Worm (Caenorhabditis elegans): ENCODE results near the gene sdc-3.

The sdc-3 gene

DNA sequence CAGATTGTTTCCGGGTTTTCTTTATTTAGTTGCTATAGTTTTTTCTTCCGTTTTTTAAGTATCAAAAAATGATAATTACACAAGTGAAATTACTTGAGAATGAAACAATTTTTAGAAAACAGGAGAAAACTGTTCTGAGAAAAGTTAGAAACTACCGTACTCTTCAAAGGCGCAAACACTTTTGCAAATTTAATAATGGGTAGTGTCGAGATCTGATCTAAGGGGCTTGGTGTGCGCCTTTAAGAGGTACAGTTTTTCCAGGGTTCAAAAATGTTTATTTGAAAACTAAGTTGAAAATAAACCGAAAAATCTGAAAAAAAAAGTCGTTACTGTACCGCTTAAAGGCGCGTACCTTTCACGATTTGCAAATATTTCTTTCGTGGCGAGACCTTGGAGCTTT, 12.6 kb upstream of the sdc-3 start:
- no peak for TF ChIP-seq klf-2 (GFP tag; conservative IDR thresholded peaks at IDR 0.05)

DNA sequence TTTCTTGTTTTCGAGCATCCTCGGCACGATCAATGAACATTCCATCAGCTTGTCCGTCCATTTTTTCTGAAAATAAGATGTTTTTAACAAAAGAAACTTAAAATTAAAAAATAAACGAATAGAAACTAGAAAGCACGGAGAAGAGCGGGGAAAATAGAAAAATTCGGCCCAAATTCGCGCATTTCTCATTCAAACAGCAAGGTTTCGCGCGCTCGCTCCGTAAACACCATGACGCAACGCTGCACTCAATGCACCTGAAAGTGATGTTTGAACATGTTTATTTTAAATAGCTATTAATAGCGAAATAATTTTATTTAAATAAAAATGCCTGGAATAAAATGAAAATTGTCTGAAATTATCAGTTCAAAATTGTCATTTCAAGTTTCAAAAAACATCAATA, 11.5 kb upstream of the sdc-3 start, which contains the start of the genes mcm-3 and C25D7.15:
mcm-3 (minus strand) TSS at position 66 of the 400 bp plus-strand sequence.
C25D7.15 (plus strand) TSS at position 275 of the 400 bp plus-strand sequence.
- no peak for TF ChIP-seq flt-1 (GFP tag; IDR thresholded peaks at IDR 0.05)
- TF ChIP-seq ztf-29 (GFP tag; IDR thresholded peaks at IDR 0.05) = no peak
- TF ChIP-seq klf-2 (GFP tag; conservative IDR thresholded peaks at IDR 0.05) = no peak
- no peak for TF ChIP-seq cog-1 (tag; optimal IDR thresholded peaks at IDR 0.05)
- no peak for TF ChIP-seq T22C8.4 (GFP tag; IDR thresholded peaks at IDR 0.05)
- no peak for TF ChIP-seq ref-1 (GFP tag; conservative IDR thresholded peaks at IDR 0.05)
- TF ChIP-seq ztf-23 (GFP tag; IDR thresholded peaks at IDR 0.05) = no peak
- no peak for TF ChIP-seq med-1 (GFP tag; optimal IDR thresholded peaks at IDR 0.05; ENCODE audit: insufficient read depth)
- no peak for TF ChIP-seq tab-1 (GFP tag; IDR thresholded peaks at IDR 0.05)

DNA sequence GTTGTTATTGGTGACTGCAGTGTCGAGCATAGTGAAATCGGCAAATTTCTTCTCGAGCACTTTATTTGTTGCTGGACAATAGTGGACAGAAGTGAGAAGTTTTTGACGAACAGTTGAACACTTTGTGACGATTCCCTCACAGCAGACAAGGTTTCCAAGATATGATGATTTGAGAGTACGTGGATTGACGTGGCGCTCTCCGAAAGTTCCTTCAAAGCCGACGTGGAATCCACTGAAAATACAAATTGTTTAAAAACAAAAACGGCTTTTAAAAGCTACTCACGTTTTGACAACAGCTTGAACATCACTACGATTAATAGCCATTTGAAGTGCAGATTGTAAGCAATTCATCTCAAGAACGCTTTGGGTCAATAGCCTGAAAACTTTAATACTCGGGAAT, 11.0 kb upstream of the sdc-3 start:
- no peak for TF ChIP-seq ref-1 (GFP tag; conservative IDR thresholded peaks at IDR 0.05)
- no peak for TF ChIP-seq flt-1 (GFP tag; IDR thresholded peaks at IDR 0.05)
- no peak for TF ChIP-seq klf-2 (GFP tag; conservative IDR thresholded peaks at IDR 0.05)
- no peak for TF ChIP-seq tab-1 (GFP tag; IDR thresholded peaks at IDR 0.05)
- no peak for TF ChIP-seq ztf-23 (GFP tag; IDR thresholded peaks at IDR 0.05)
- no peak for TF ChIP-seq med-1 (GFP tag; optimal IDR thresholded peaks at IDR 0.05; ENCODE audit: insufficient read depth)
- TF ChIP-seq T22C8.4 (GFP tag; IDR thresholded peaks at IDR 0.05) = no peak
- TF ChIP-seq ztf-29 (GFP tag; IDR thresholded peaks at IDR 0.05) = no peak
- TF ChIP-seq cog-1 (tag; optimal IDR thresholded peaks at IDR 0.05) = no peak

DNA sequence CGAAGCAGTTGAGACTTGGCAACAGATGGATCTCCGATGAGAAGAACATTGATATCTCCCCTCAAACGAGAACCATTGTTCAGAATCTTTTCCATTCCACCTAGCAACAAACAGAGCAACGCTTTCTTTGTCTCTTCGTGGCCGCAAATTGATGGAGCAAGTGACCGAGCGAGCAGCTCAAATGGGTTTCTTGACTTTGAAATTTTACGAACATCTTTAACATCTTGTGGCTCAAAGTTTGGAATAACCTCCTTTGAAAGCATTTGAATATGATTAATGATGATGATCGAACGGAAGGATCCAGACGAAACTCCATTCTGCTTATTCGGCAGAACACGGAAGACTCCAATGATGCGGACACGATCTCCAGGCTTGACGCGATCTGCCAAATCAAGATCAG, 10.4 kb upstream of the sdc-3 start:
- no peak for TF ChIP-seq med-1 (GFP tag; optimal IDR thresholded peaks at IDR 0.05; ENCODE audit: insufficient read depth)
- no peak for TF ChIP-seq flt-1 (GFP tag; IDR thresholded peaks at IDR 0.05)
- no peak for TF ChIP-seq ref-1 (GFP tag; conservative IDR thresholded peaks at IDR 0.05)
- TF ChIP-seq tab-1 (GFP tag; IDR thresholded peaks at IDR 0.05) = no peak
- no peak for TF ChIP-seq T22C8.4 (GFP tag; IDR thresholded peaks at IDR 0.05)

DNA sequence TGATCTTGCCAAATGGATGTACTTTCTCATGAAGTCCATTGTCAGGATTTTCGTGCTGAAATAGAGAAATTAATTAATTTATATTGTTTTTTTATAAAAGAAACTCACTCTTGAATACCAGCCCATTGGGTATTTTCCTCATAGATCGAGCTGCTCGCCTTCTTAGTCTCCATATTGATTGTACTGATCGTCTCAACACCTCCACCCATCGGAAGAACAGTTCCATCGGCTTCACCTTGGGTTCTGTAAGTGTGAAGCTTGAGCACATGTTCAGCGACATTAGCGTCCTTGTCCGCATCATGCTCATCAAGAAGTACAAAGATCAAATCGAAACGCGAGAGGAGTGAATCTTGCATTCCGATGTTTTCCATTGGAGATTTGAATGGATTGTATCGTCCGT, 9.7 kb upstream of the sdc-3 start:
- TF ChIP-seq klf-2 (GFP tag; conservative IDR thresholded peaks at IDR 0.05) (no peak), flt-1 (GFP tag; IDR thresholded peaks at IDR 0.05) (no peak), tab-1 (GFP tag; IDR thresholded peaks at IDR 0.05) (no peak), ztf-29 (GFP tag; IDR thresholded peaks at IDR 0.05) (no peak), med-1 (GFP tag; optimal IDR thresholded peaks at IDR 0.05; ENCODE audit: insufficient read depth) (no peak), ref-1 (GFP tag; conservative IDR thresholded peaks at IDR 0.05) (no peak), T22C8.4 (GFP tag; IDR thresholded peaks at IDR 0.05) (no peak), ztf-23 (GFP tag; IDR thresholded peaks at IDR 0.05) (no peak), cog-1 (tag; optimal IDR thresholded peaks at IDR 0.05) (no peak)

DNA sequence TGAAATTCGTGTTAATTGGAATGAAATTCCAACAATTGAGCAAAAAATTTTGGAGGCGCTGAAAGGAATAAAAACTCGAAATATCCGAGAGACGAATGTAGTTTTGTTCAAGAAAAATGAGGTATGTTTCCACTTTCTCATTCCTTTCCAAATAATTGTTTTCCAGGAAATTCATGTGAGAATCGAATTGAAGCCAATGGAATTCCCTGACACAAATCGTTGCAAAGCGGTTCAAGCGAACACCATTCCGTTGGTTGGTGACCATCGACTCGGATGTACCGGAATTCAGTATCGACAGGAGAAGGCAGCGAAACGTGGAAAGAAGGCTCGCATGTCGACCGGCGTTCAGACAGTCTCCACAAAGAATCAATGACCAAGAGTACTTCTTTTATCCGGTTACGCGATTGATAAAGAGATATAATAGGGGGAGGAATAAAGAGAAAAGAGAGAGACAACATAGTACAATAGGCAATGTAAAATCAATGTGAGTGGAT, 8.4 kb upstream of the sdc-3 start:
- no peak for TF ChIP-seq ztf-29 (GFP tag; IDR thresholded peaks at IDR 0.05)
- TF ChIP-seq ref-1 (GFP tag; conservative IDR thresholded peaks at IDR 0.05) = no peak
- TF ChIP-seq flt-1 (GFP tag; IDR thresholded peaks at IDR 0.05) = no peak
- TF ChIP-seq cog-1 (tag; optimal IDR thresholded peaks at IDR 0.05) = no peak
- no peak for TF ChIP-seq T22C8.4 (GFP tag; IDR thresholded peaks at IDR 0.05)
- no peak for TF ChIP-seq ztf-23 (GFP tag; IDR thresholded peaks at IDR 0.05)

DNA sequence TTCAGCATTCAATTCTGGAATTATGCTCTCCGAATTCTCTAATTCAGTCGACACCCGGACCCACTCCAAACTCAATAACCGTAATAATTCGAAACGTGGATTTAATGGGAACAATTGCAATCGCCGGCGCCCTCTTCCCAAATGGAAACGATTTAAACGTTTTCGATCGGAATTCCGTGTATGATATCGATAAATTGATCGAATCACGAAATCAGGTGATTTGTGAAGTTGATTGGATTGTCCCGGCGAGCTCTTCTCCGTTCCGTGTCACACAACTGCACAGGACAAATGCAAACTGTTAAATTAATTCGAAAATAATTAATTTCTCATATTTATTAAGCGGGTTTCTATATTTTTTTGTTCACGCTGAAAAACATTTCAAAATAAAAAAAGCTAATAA, 7.9 kb upstream of the sdc-3 start, which contains the start of gene C25D7.16:
C25D7.16 (plus strand) TSS at position 301 of the 400 bp plus-strand sequence.
- TF ChIP-seq cog-1 (tag; optimal IDR thresholded peaks at IDR 0.05) = no peak
- TF ChIP-seq flt-1 (GFP tag; IDR thresholded peaks at IDR 0.05) = no peak
- TF ChIP-seq T22C8.4 (GFP tag; IDR thresholded peaks at IDR 0.05) = no peak
- TF ChIP-seq ref-1 (GFP tag; conservative IDR thresholded peaks at IDR 0.05) = no peak
- TF ChIP-seq klf-2 (GFP tag; conservative IDR thresholded peaks at IDR 0.05) = no peak
- no peak for TF ChIP-seq ztf-23 (GFP tag; IDR thresholded peaks at IDR 0.05)
- no peak for TF ChIP-seq ztf-29 (GFP tag; IDR thresholded peaks at IDR 0.05)
- TF ChIP-seq med-1 (GFP tag; optimal IDR thresholded peaks at IDR 0.05; ENCODE audit: insufficient read depth) = no peak
- no peak for TF ChIP-seq tab-1 (GFP tag; IDR thresholded peaks at IDR 0.05)

DNA sequence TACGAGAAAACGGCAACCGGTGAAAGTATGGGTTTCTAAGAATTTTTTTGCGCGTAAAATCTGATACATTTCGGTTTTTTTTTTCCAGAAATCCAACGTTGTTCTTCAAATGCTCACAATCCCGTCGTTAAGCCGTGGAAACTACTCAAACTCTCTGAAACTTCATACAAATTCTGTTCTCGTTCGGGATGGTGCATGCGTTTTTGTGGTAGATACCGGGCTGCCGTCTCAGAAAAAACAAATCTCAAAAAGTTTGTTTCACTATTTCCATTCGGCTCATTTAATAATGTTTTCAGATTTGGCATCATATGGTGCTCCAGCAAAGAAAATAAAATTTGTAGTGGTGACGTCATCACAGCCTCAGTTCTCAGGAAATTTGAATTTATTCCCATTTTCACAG, 6.7 kb upstream of the sdc-3 start:
- TF ChIP-seq cog-1 (tag; optimal IDR thresholded peaks at IDR 0.05) (no peak), ref-1 (GFP tag; conservative IDR thresholded peaks at IDR 0.05) (no peak), ztf-29 (GFP tag; IDR thresholded peaks at IDR 0.05) (no peak), T22C8.4 (GFP tag; IDR thresholded peaks at IDR 0.05) (no peak), klf-2 (GFP tag; conservative IDR thresholded peaks at IDR 0.05) (no peak), flt-1 (GFP tag; IDR thresholded peaks at IDR 0.05) (no peak), tab-1 (GFP tag; IDR thresholded peaks at IDR 0.05) (no peak), ztf-23 (GFP tag; IDR thresholded peaks at IDR 0.05) (no peak), med-1 (GFP tag; optimal IDR thresholded peaks at IDR 0.05; ENCODE audit: insufficient read depth) (no peak)

DNA sequence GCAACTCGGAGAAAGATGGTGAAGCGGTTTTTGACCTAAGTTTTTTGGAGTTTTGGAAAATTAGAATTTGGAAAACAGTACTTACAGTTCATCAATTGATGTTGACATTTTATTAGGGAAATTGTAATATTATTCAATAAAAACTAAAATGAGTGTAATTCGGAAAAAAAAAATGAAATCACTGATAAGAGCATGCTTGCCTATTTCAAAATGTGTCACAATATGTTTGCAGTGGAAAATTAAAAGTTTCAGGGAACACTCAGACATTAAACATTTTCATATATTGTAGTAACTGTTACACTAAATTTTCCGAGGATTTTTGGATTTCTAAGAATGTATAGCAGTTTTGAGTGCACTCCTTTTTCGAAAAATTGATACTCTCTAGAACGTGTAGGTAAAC, 4.4 kb upstream of the sdc-3 start, which contains the start of the genes fbxa-82 and C25D7.5:
fbxa-82 (minus strand) TSS at position 163 of the 400 bp plus-strand sequence.
C25D7.5 (plus strand) TSS at position 283 of the 400 bp plus-strand sequence.
- no peak for TF ChIP-seq T22C8.4 (GFP tag; IDR thresholded peaks at IDR 0.05)
- TF ChIP-seq klf-2 (GFP tag; conservative IDR thresholded peaks at IDR 0.05) = no peak
- no peak for TF ChIP-seq med-1 (GFP tag; optimal IDR thresholded peaks at IDR 0.05; ENCODE audit: insufficient read depth)
- TF ChIP-seq cog-1 (tag; optimal IDR thresholded peaks at IDR 0.05) = no peak
- TF ChIP-seq tab-1 (GFP tag; IDR thresholded peaks at IDR 0.05) = no peak
- no peak for TF ChIP-seq ztf-23 (GFP tag; IDR thresholded peaks at IDR 0.05)
- TF ChIP-seq flt-1 (GFP tag; IDR thresholded peaks at IDR 0.05) = no peak
- TF ChIP-seq ztf-29 (GFP tag; IDR thresholded peaks at IDR 0.05) = no peak

DNA sequence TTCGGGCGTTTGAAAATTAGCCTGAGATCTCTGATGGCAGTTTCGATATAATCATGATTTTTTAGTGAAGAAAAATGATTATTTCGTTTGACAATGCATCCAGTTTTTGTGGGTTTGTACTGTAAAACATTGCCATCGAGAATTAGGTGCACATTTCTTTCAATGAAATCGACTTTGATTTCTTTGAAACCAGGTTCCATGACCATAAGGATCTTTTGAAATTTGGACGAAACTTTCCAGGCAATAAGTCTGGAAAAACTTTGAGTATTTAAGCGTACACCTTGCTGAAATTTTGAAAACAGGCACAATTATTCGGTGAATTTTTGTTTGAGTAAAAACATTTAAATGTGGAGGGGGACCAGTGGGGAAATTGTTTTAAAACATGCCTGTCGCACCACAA, 3.7 kb upstream of the sdc-3 start:
- no peak for TF ChIP-seq T22C8.4 (GFP tag; IDR thresholded peaks at IDR 0.05)
- TF ChIP-seq med-1 (GFP tag; optimal IDR thresholded peaks at IDR 0.05; ENCODE audit: insufficient read depth) = no peak
- no peak for TF ChIP-seq klf-2 (GFP tag; conservative IDR thresholded peaks at IDR 0.05)
- no peak for TF ChIP-seq flt-1 (GFP tag; IDR thresholded peaks at IDR 0.05)
- TF ChIP-seq ztf-23 (GFP tag; IDR thresholded peaks at IDR 0.05) = no peak
- TF ChIP-seq ztf-29 (GFP tag; IDR thresholded peaks at IDR 0.05) = no peak
- no peak for TF ChIP-seq ref-1 (GFP tag; conservative IDR thresholded peaks at IDR 0.05)
- no peak for TF ChIP-seq tab-1 (GFP tag; IDR thresholded peaks at IDR 0.05)
